Fruit fly (Drosophila melanogaster): ENCODE data around the gene Taf10b.

DNA sequence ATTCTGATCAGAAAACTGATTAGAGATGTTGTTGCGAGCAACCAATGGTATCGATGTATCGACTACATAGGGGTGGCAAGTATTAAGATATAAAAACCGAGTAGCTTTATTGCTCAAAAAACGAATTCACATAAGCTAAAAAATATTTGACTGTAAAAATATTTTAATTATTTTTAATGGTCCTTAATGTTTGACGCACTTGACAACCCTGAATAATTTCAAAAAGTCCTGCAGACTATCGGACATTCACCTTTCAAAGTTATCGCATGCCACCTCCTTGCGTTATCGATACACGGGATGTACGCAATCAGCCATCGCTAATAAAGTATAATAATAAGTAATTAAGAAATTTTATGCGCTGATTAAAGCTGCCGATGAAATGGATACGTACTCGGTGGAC is 8.0 kb downstream of the Taf10b start, which contains the start of the genes HemK2, Snapin and Tnpo-SR:
- TF ChIP-seq CG8478 (optimal IDR thresholded peaks at IDR 0.05) = no peak
- TF ChIP-seq psq (optimal IDR thresholded peaks at IDR 0.05) = no peak
- TF ChIP-seq pan (optimal IDR thresholded peaks at IDR 0.05) = no peak
- TF ChIP-seq usp (GFP tag; optimal IDR thresholded peaks at IDR 0.05) = no peak
- no peak for TF ChIP-seq Dll (optimal IDR thresholded peaks at IDR 0.05)

All from whole organism.